Fruit fly (Drosophila melanogaster): ENCODE data around the gene velo.
A peak's percentile ranks its signal among the peaks of the same experiment; 100 is the strongest.

Gene velo

dm6 chr3L:6742974-6743345 is 9.6 kb downstream of the velo start, which contains the start of gene dikar (continued):
- TF ChIP-seq Lpt (GFP tag; optimal IDR thresholded peaks at IDR 0.05) (no peak), CG7368 (GFP tag; optimal IDR thresholded peaks at IDR 0.05) (no peak), CG31627 (GFP tag; optimal IDR thresholded peaks at IDR 0.05) (peak; percentile 38), achi (GFP tag; optimal IDR thresholded peaks at IDR 0.05) (no peak), CG11902 (GFP tag; optimal IDR thresholded peaks at IDR 0.05) (no peak), eg (GFP tag; IDR thresholded peaks at IDR 0.05) (no peak; the same call in 2 of the 3 replicates), fd85E (GFP tag; optimal IDR thresholded peaks at IDR 0.05) (no peak), CG1621 (tag; optimal IDR thresholded peaks at IDR 0.05) (no peak), ss (GFP tag; optimal IDR thresholded peaks at IDR 0.05) (peak in 1 of 2 experiments; percentile 3), lz (GFP tag; optimal IDR thresholded peaks at IDR 0.05) (peak; percentile 48), topi (GFP tag; optimal IDR thresholded peaks at IDR 0.05) (peak; percentile 20), CG11762 (GFP tag; optimal IDR thresholded peaks at IDR 0.05; ENCODE audit: insufficient read depth) (no peak), Sox102F (GFP tag; optimal IDR thresholded peaks at IDR 0.05) (no peak), Smox (GFP tag; optimal IDR thresholded peaks at IDR 0.05) (no peak), CG6792 (GFP tag; optimal IDR thresholded peaks at IDR 0.05) (peak; percentile 0)

- TF ChIP-seq fkh (GFP tag; optimal IDR thresholded peaks at IDR 0.05) (no peak), svp (GFP tag) (peak; percentile 100), eg (GFP tag; IDR thresholded peaks at IDR 0.05) (0 out of 3 replicates have a peak, but pooled peaks have one; percentile 19), CG6163 (GFP tag; IDR thresholded peaks at IDR 0.05) (peak; percentile 77), Sox102F (GFP tag; optimal IDR thresholded peaks at IDR 0.05) (no peak), Blimp-1 (GFP tag; optimal IDR thresholded peaks at IDR 0.05) (peak; percentile 7), CG11902 (GFP tag; optimal IDR thresholded peaks at IDR 0.05) (peak; percentile 7), CG16779 (tag; optimal IDR thresholded peaks at IDR 0.05) (peak; percentile 44), CG6808 (GFP tag; optimal IDR thresholded peaks at IDR 0.05) (peak; percentile 94)
Measured at dm6 chr3L:6742110-6742718, 10.3 kb downstream of the velo start.

DNA sequence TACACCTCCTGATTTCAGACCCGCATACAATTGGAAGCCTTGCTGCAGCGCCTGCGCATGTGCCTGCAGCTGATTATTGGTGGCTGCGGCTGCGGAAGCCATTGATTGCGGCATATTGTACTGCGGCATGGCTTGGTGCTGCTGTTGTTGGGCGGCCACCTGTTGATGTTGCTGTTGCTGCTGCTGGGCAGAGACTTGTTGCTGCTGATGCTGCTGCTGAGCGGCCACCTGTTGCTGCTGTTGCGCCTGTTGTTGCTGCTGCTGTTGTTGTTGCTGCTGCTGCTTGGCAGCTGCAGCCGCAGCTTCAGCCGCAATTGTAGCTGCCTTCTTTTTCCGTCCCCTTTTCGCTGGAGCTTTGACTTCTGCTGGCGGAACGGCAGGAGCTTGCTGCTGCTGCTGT is 21.5 kb downstream of the velo start:
- TF ChIP-seq CG6808 (GFP tag; optimal IDR thresholded peaks at IDR 0.05) (no peak), Lpt (GFP tag; optimal IDR thresholded peaks at IDR 0.05) (no peak), CG8119 (GFP tag; IDR thresholded peaks at IDR 0.05) (no peak), fd85E (GFP tag; optimal IDR thresholded peaks at IDR 0.05) (no peak), eg (GFP tag; IDR thresholded peaks at IDR 0.05) (no peak), CG31627 (GFP tag; optimal IDR thresholded peaks at IDR 0.05) (no peak), CG10631 (GFP tag; optimal IDR thresholded peaks at IDR 0.05) (no peak), Eip93F (GFP tag; optimal IDR thresholded peaks at IDR 0.05) (no peak), Blimp-1 (GFP tag; optimal IDR thresholded peaks at IDR 0.05) (no peak), Sox15 (GFP tag; optimal IDR thresholded peaks at IDR 0.05) (no peak), CG8632 (GFP tag; optimal IDR thresholded peaks at IDR 0.05) (no peak), Gug (GFP tag; IDR thresholded peaks at IDR 0.05) (no peak), CG32006 (GFP tag; optimal IDR thresholded peaks at IDR 0.05) (no peak), Sox14 (GFP tag; optimal IDR thresholded peaks at IDR 0.05) (no peak), vri (GFP tag; optimal IDR thresholded peaks at IDR 0.05) (no peak), CG4318 (GFP tag; optimal IDR thresholded peaks at IDR 0.05) (no peak), CG6854 (GFP tag; optimal IDR thresholded peaks at IDR 0.05) (no peak), lz (GFP tag; optimal IDR thresholded peaks at IDR 0.05) (no peak)

DNA sequence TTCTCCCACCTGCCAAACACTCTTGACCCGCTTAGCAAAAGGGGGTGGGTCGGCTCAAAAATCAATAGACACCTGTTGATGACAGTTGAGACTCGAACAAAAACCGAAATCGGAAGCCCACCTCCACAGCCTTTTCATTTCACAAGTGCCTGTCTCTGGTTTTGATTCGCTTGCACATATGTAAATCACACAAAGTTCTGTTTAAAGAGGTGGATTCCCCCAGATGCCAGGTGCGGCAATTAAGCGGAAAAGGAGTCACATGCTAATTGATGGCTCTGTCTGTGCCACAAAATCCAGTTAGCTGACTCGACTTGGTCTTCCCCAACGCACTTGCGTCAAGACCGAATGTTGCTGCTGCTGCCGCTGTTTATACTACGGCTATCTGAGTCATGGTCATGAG is 28.0 kb downstream of the velo start:
- TF ChIP-seq esn (GFP tag; optimal IDR thresholded peaks at IDR 0.05) (no peak), CG6854 (GFP tag; optimal IDR thresholded peaks at IDR 0.05) (no peak), achi (GFP tag; optimal IDR thresholded peaks at IDR 0.05) (no peak), CG7368 (GFP tag; optimal IDR thresholded peaks at IDR 0.05) (no peak), CG32006 (GFP tag; optimal IDR thresholded peaks at IDR 0.05) (no peak), CG8319 (GFP tag; optimal IDR thresholded peaks at IDR 0.05) (no peak), salr (GFP tag; optimal IDR thresholded peaks at IDR 0.05) (no peak), CG31627 (GFP tag; optimal IDR thresholded peaks at IDR 0.05) (no peak), CG11902 (GFP tag; optimal IDR thresholded peaks at IDR 0.05) (no peak)

Measured in whole organism, prepupa.